Fruit fly (Drosophila melanogaster): ENCODE results near the gene Dis3l2.

- no peak for TF ChIP-seq CG8478 (optimal IDR thresholded peaks at IDR 0.05)
- TF ChIP-seq CTCF (optimal IDR thresholded peaks at IDR 0.05) = no peak
Measured at dm6 chr3L:234337-234736, 21.8 kb downstream of the Dis3l2 start.

Measured in S2 (cell line).